Worm (Caenorhabditis elegans) whole organism, L4/young adult: ENCODE measurements around the gene R102.1.
"Not testable (repeated sequence)": the region's sequence is repeated elsewhere in the genome, so short reads cannot be mapped to it uniquely, and the experiment has no call there.

Experiments used
- W03F9.2 ChIP-seq: fragments of 150-350 bp; optimal IDR thresholded peaks from 2 replicates; lab custom pipeline; 2014; ENCODE audit warnings: missing biosample characterization, missing genetic modification characterization
- him-1 ChIP-seq: sonication (generic microtip); optimal IDR thresholded peaks from 2 replicates; lab custom pipeline; 2016; ENCODE audit warnings: missing genotype, missing genetic modification reagents, missing genetic modification characterization, missing compliant biosample characterization

DNA sequence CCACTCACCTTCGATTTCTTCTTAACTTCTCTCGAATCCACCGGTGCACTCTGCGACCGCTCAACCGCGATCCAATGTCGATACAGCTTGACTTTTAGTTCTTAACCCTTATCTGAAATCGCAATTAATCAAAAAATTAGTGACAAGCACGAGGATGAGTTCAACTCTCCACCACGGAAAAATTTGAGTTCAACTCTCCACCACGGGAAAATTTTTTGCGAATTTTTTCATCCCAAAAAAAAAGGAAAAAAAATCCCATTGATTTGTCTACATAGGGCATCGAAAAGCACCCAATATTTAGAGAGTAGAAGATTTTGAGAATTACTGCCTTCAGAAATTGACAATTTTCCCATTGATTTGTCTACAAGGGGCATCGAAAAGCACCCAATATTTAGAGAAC is 31.8 kb upstream of the R102.1 start, which contains the start of gene glb-19:
- not testable (repeated sequence) for TF ChIP-seq W03F9.2, him-1 (tag; lab: Kevin White, UChicago)
